Worm (Caenorhabditis elegans) whole organism, young adult: ENCODE measurements around the gene nas-15.

Experiments
- B0261.1 ChIP-seq: sonication (generic microtip); optimal IDR thresholded peaks from 2 replicates; lab custom pipeline; 2016; ENCODE audit warnings: mild to moderate bottlenecking, missing genetic modification characterization, moderate library complexity, missing compliant biosample characterization
- B0336.3 ChIP-seq: fragments of 200-800 bp; sonication (Bioruptor generic); IDR thresholded peaks from 2 replicates; pipeline ENCODE4 v1.3.6; 2022; ENCODE audit warnings: missing genetic modification characterization, missing compliant biosample characterization
- F10E7.11 ChIP-seq: sonication (generic microtip); optimal IDR thresholded peaks from 2 replicates; lab custom pipeline; 2017; ENCODE audit warnings: mild to moderate bottlenecking, missing genetic modification characterization, moderate library complexity, missing compliant biosample characterization
- F22D6.2 ChIP-seq: sonication (generic microtip); optimal IDR thresholded peaks from 2 replicates; lab custom pipeline; 2016; ENCODE audit warnings: mild to moderate bottlenecking, missing genetic modification characterization, missing compliant biosample characterization
- F49E8.2 ChIP-seq: sonication (generic microtip); optimal IDR thresholded peaks from 3 replicates; lab custom pipeline; 2017; ENCODE audit warnings: missing genetic modification characterization, mild to moderate bottlenecking, missing compliant biosample characterization, antibody characterized with exemption, moderate library complexity; ENCODE audit not compliant: insufficient read depth
- F57A8.1 ChIP-seq: fragments of 200-800 bp; sonication (Bioruptor generic); optimal IDR thresholded peaks from 2 replicates; lab custom pipeline; 2018; ENCODE audit warnings: mild to moderate bottlenecking, missing genetic modification characterization, moderate library complexity, missing compliant biosample characterization
- T07F8.4 ChIP-seq: sonication (generic microtip); optimal IDR thresholded peaks from 2 replicates; lab custom pipeline; 2016; ENCODE audit warnings: mild to moderate bottlenecking, missing genetic modification characterization, moderate library complexity, missing compliant biosample characterization
- ama-1 ChIP-seq, 3 experiments: fragments of 150-350 bp in 1 of 3; sonication (generic microtip) in 2 of 3; optimal IDR thresholded peaks; 2 replicates each; lab custom pipeline; 2014 to 2018; ENCODE audit warnings: missing biosample characterization in 2 of 3, missing genetic modification characterization in 2 of 3, missing genetic modification reagents in 2 of 3
- aptf-2 ChIP-seq: fragments of 200-800 bp; sonication (Bioruptor generic); conservative IDR thresholded peaks from 2 replicates; pipeline ENCODE4 v1.3.6; 2022; ENCODE audit warnings: missing genetic modification reagents, missing genetic modification characterization, missing compliant biosample characterization
- bed-1 ChIP-seq: fragments of 200-800 bp; sonication (Bioruptor generic); IDR thresholded peaks from 2 replicates; pipeline ENCODE4 v1.3.6; 2022; ENCODE audit warnings: missing genetic modification reagents, missing genetic modification characterization, missing compliant biosample characterization
- bed-2 ChIP-seq: fragments of 200-800 bp; sonication (Bioruptor generic); IDR thresholded peaks from 2 replicates; pipeline ENCODE4 v1.3.6; 2022; ENCODE audit warnings: missing genetic modification reagents, missing genetic modification characterization, missing compliant biosample characterization
- ceh-100 ChIP-seq: fragments of 200-800 bp; sonication (Bioruptor generic); IDR thresholded peaks from 2 replicates; pipeline ENCODE4 v1.3.6; 2022; ENCODE audit warnings: missing genetic modification reagents, missing genetic modification characterization, missing compliant biosample characterization
- ceh-58 ChIP-seq: fragments of 200-800 bp; sonication (Bioruptor generic); IDR thresholded peaks from 2 replicates; pipeline ENCODE4 v1.3.6; 2022; ENCODE audit warnings: missing genetic modification characterization, missing compliant biosample characterization
- die-1 ChIP-seq: sonication (generic microtip); optimal IDR thresholded peaks from 2 replicates; lab custom pipeline; 2016; ENCODE audit warnings: missing genotype, mild to moderate bottlenecking, missing genetic modification characterization, missing compliant biosample characterization
- dox-1 ChIP-seq: fragments of 200-800 bp; sonication (Bioruptor generic); IDR thresholded peaks from 2 replicates; pipeline ENCODE4 v1.3.6; 2022; ENCODE audit warnings: missing genetic modification reagents, missing genetic modification characterization, missing compliant biosample characterization
- egl-18 ChIP-seq: fragments of 200-800 bp; sonication (Bioruptor generic); IDR thresholded peaks from 2 replicates; pipeline ENCODE4 v1.3.6; 2022; ENCODE audit warnings: missing genetic modification reagents, missing genetic modification characterization, missing compliant biosample characterization
- egrh-3 ChIP-seq: fragments of 200-800 bp; sonication (Bioruptor generic); IDR thresholded peaks from 2 replicates; pipeline ENCODE4 v1.3.6; 2022; ENCODE audit warnings: missing genetic modification reagents, missing genetic modification characterization, missing compliant biosample characterization
- ekl-4 ChIP-seq: fragments of 200-800 bp; sonication (Bioruptor generic); IDR thresholded peaks from 2 replicates; pipeline ENCODE4 v1.3.6; 2022; ENCODE audit warnings: missing genetic modification reagents, missing genetic modification characterization, missing compliant biosample characterization
- gei-17 ChIP-seq: fragments of 200-800 bp; sonication (Bioruptor generic); optimal IDR thresholded peaks from 2 replicates; lab custom pipeline; 2018; ENCODE audit warnings: mild to moderate bottlenecking, missing genetic modification characterization, missing compliant biosample characterization
- hmg-1.2 ChIP-seq: fragments of 200-800 bp; sonication (Bioruptor generic); IDR thresholded peaks from 2 replicates; pipeline ENCODE4 v1.3.6; 2022; ENCODE audit warnings: missing genetic modification reagents, missing genetic modification characterization, missing compliant biosample characterization
- hrde-1 ChIP-seq: sonication (generic microtip); optimal IDR thresholded peaks from 2 replicates; lab custom pipeline; 2016; ENCODE audit warnings: missing genetic modification characterization, mild to moderate bottlenecking, missing compliant biosample characterization, moderate library complexity, missing genotype, missing genetic modification reagents, borderline replicate concordance
- hsf-1 ChIP-seq: fragments of 200-800 bp; sonication (Bioruptor generic); IDR thresholded peaks from 2 replicates; pipeline ENCODE4 v1.3.6; 2022; ENCODE audit warnings: missing genetic modification reagents, missing genetic modification characterization, missing compliant biosample characterization
- let-526 ChIP-seq: fragments of 200-800 bp; sonication (Bioruptor generic); IDR thresholded peaks from 2 replicates; pipeline ENCODE4 v1.3.6; 2022; ENCODE audit warnings: missing genetic modification reagents, missing genetic modification characterization, missing compliant biosample characterization
- let-607 ChIP-seq, 2 experiments: fragments of 200-800 bp in 1 of 2; sonication (Bioruptor generic) in 1 of 2; sonication (generic microtip) in 1 of 2; optimal IDR thresholded peaks; 2 replicates each; lab custom pipeline; 2016 to 2018; ENCODE audit warnings: mild to moderate bottlenecking in 2 of 2, missing compliant biosample characterization in 2 of 2, missing genetic modification characterization in 2 of 2, moderate library complexity in 2 of 2, missing genotype in 1 of 2
- lin-40 ChIP-seq: sonication (generic microtip); optimal IDR thresholded peaks from 2 replicates; lab custom pipeline; 2016; ENCODE audit warnings: missing genetic modification characterization, mild to moderate bottlenecking, missing compliant biosample characterization, missing genotype, missing genetic modification reagents
- madf-6 ChIP-seq: fragments of 200-800 bp; sonication (Bioruptor generic); IDR thresholded peaks from 2 replicates; pipeline ENCODE4 v1.3.6; 2022; ENCODE audit warnings: missing genetic modification reagents, missing genetic modification characterization, missing compliant biosample characterization
- mcd-1 ChIP-seq: fragments of 200-800 bp; sonication (Bioruptor generic); IDR thresholded peaks from 2 replicates; pipeline ENCODE4 v1.3.6; 2022; ENCODE audit warnings: missing genetic modification reagents, missing genetic modification characterization, missing compliant biosample characterization
- mes-4 ChIP-seq: sonication (generic microtip); optimal IDR thresholded peaks from 2 replicates; lab custom pipeline; 2016; ENCODE audit warnings: missing genotype, missing genetic modification characterization, missing compliant biosample characterization
- mxl-1 ChIP-seq: sonication (generic microtip); optimal IDR thresholded peaks from 2 replicates; lab custom pipeline; 2016; ENCODE audit warnings: missing genetic modification characterization, missing compliant biosample characterization
- nfya-1 ChIP-seq: sonication (generic microtip); optimal IDR thresholded peaks from 2 replicates; lab custom pipeline; 2017; ENCODE audit warnings: antibody characterized with exemption, missing compliant biosample characterization, missing genetic modification characterization, borderline replicate concordance; ENCODE audit not compliant: insufficient read depth
- nfya-2 ChIP-seq: fragments of 200-800 bp; sonication (Bioruptor generic); IDR thresholded peaks from 2 replicates; pipeline ENCODE4 v1.3.6; 2022; ENCODE audit warnings: missing genetic modification reagents, missing genetic modification characterization, missing compliant biosample characterization
- nfyb-1 ChIP-seq: fragments of 200-800 bp; sonication (Bioruptor generic); IDR thresholded peaks from 2 replicates; pipeline ENCODE4 v1.3.6; 2022; ENCODE audit warnings: missing genetic modification reagents, missing genetic modification characterization, missing compliant biosample characterization
- nhr-120 ChIP-seq: fragments of 200-800 bp; sonication (Bioruptor generic); IDR thresholded peaks from 2 replicates; pipeline ENCODE4 v1.3.6; 2022; ENCODE audit warnings: missing genetic modification characterization, missing compliant biosample characterization
- nhr-179 ChIP-seq: sonication (generic microtip); optimal IDR thresholded peaks from 2 replicates; lab custom pipeline; 2016; ENCODE audit warnings: mild to moderate bottlenecking, missing genetic modification characterization, missing compliant biosample characterization
- nhr-80 ChIP-seq: sonication (generic microtip); optimal IDR thresholded peaks from 2 replicates; lab custom pipeline; 2016; ENCODE audit warnings: missing genetic modification characterization, missing compliant biosample characterization
- rcor-1 ChIP-seq: fragments of 200-800 bp; sonication (Bioruptor generic); IDR thresholded peaks from 2 replicates; pipeline ENCODE4 v1.3.6; 2022; ENCODE audit warnings: missing genetic modification reagents, missing genetic modification characterization, missing compliant biosample characterization
- repo-1 ChIP-seq: sonication (generic microtip); optimal IDR thresholded peaks from 2 replicates; lab custom pipeline; 2017; ENCODE audit warnings: mild to moderate bottlenecking, missing genetic modification characterization, missing compliant biosample characterization
- rpc-1 ChIP-seq, 2 experiments: fragments of 150-350 bp in 1 of 2; sonication (generic microtip) in 1 of 2; optimal IDR thresholded peaks; 2 replicates each; lab custom pipeline; 2014 to 2018; ENCODE audit warnings: missing biosample characterization in 1 of 2, missing genetic modification characterization in 1 of 2, missing genetic modification reagents in 1 of 2, missing genotype in 1 of 2
- somi-1 ChIP-seq: fragments of 200-800 bp; sonication (Bioruptor generic); optimal IDR thresholded peaks from 2 replicates; lab custom pipeline; 2018; ENCODE audit warnings: mild to moderate bottlenecking, missing genetic modification characterization, missing compliant biosample characterization
- unc-130 ChIP-seq: sonication (generic microtip); optimal IDR thresholded peaks from 2 replicates; lab custom pipeline; 2016; ENCODE audit warnings: missing genetic modification reagents, missing genetic modification characterization, missing compliant biosample characterization
- ztf-18 ChIP-seq: sonication (generic microtip); optimal IDR thresholded peaks from 2 replicates; lab custom pipeline; 2016; ENCODE audit warnings: missing genotype, mild to moderate bottlenecking, missing genetic modification characterization, missing compliant biosample characterization
- ztf-22 ChIP-seq: fragments of 200-800 bp; sonication (Bioruptor generic); optimal IDR thresholded peaks from 2 replicates; lab custom pipeline; 2018; ENCODE audit warnings: mild to moderate bottlenecking, missing genetic modification characterization, moderate library complexity, missing compliant biosample characterization
- ztf-28 ChIP-seq: fragments of 200-800 bp; sonication (Bioruptor generic); IDR thresholded peaks from 2 replicates; pipeline ENCODE4 v1.3.6; 2022; ENCODE audit warnings: missing genetic modification reagents, missing genetic modification characterization, missing compliant biosample characterization

The nas-15 gene

ce11 chrX:806515-806914 lies 29.0 kb downstream of the nas-15 start (continued):
- TF ChIP-seq T07F8.4 (tag; lab: Kevin White, UChicago) (peak; percentile 90), F49E8.2 (tag; lab: Kevin White, UChicago) (no peak), hrde-1 (tag; lab: Kevin White, UChicago) (peak; percentile 22), ama-1 (optimal IDR thresholded peaks at IDR 0.05; lab: Kevin White, UChicago) (no peak), ama-1 (GFP tag; optimal IDR thresholded peaks at IDR 0.05; lab: Kevin White, UChicago) (peak in 1 of 2 experiments; percentile 46), let-526 (GFP tag; lab: Robert Waterston, UW) (peak; percentile 79), madf-6 (GFP tag; lab: Robert Waterston, UW) (peak; percentile 39; the same call in 1 of the 2 replicates), aptf-2 (GFP tag; lab: Robert Waterston, UW) (0 out of 2 replicates have a peak, but pooled peaks have one; percentile 23), nhr-120 (0 out of 2 replicates have a peak, but pooled peaks have one; percentile 36), egrh-3 (GFP tag; lab: Robert Waterston, UW) (peak; percentile 55), B0261.1 (tag; lab: Kevin White, UChicago) (peak; percentile 57), F57A8.1 (GFP tag; lab: Kevin White, UChicago) (peak; percentile 94), ztf-18 (peak; percentile 71), egl-18 (GFP tag; lab: Robert Waterston, UW) (peak; percentile 87), lin-40 (peak; percentile 100), gei-17 (GFP tag; lab: Kevin White, UChicago) (peak; percentile 96), mes-4 (no peak), F10E7.11 (tag; lab: Kevin White, UChicago) (peak; percentile 90), dox-1 (GFP tag; lab: Robert Waterston, UW) (peak; percentile 99), nhr-80 (peak; percentile 97), bed-1 (GFP tag; lab: Robert Waterston, UW) (0 out of 2 replicates have a peak, but pooled peaks have one; percentile 82), rcor-1 (GFP tag; lab: Robert Waterston, UW) (peak; percentile 96), ztf-28 (GFP tag; lab: Robert Waterston, UW) (0 out of 2 replicates have a peak, but pooled peaks have one; percentile 52), nfya-1 (no peak), die-1 (tag; lab: Kevin White, UChicago) (peak; percentile 59), nhr-179 (tag; lab: Kevin White, UChicago) (peak; percentile 84), unc-130 (GFP tag; lab: Kevin White, UChicago) (no peak), rpc-1 (optimal IDR thresholded peaks at IDR 0.05; lab: Kevin White, UChicago) (peak; percentile 4), rpc-1 (tag; optimal IDR thresholded peaks at IDR 0.05; lab: Kevin White, UChicago) (no peak), ekl-4 (GFP tag; lab: Robert Waterston, UW) (peak; percentile 90), ceh-100 (GFP tag; lab: Robert Waterston, UW) (peak; percentile 80)

DNA sequence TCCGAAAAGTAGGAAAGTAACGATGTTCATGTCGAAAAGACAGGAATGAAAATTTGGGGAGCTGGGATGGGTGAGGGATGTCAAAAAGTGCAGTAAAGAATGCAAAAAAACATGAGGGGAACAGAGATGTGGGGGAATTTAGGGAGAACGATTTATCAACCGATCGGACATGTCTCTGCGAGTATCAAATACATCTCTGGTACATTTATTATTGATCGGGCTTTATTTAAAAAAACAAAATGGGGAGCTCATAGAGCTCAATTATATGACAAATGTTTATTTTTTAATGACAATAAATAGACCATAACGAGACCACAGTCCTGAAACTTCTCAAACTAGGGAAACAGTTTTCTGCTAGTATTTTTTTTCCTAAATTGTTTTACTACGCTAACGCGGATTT lies 33.2 kb downstream of the nas-15 start, which contains the start of gene F25E2.2:
Gene F25E2.2 (minus strand): TSS at position 101 of the 400 bp plus-strand sequence.
- TF ChIP-seq let-607 (tag; optimal IDR thresholded peaks at IDR 0.05; lab: Kevin White, UChicago) (no peak), hmg-1.2 (GFP tag; lab: Robert Waterston, UW) (no peak), T07F8.4 (tag; lab: Kevin White, UChicago) (no peak), F22D6.2 (tag; lab: Kevin White, UChicago) (no peak), ceh-100 (GFP tag; lab: Robert Waterston, UW) (no peak), repo-1 (no peak), mxl-1 (tag; lab: Kevin White, UChicago) (no peak), B0336.3 (GFP tag; lab: Robert Waterston, UW) (no peak)

DNA sequence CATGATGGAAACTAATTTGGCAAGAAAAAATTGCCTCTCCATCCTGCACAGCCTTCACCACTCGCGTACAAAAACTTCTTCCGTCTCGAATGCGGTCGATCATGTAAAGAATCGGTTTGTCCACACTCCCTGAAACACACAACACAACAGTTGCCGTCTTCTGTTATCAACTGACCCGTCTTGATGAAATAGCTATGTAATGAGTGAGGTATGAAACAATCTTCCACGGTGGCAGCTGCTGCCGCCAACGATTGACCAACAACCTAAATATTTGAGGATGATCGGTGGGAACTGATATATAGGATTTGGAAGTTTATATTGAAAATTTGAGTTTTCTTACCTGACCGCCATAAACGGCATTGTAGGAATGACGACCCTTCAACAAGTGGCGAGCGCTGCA lies 34.7 kb downstream of the nas-15 start:
- TF ChIP-seq ztf-22 (GFP tag; lab: Kevin White, UChicago) (no peak), hsf-1 (GFP tag; lab: Robert Waterston, UW) (no peak), somi-1 (GFP tag; lab: Kevin White, UChicago) (no peak), B0261.1 (tag; lab: Kevin White, UChicago) (no peak), nfya-2 (GFP tag; lab: Robert Waterston, UW) (no peak), rcor-1 (GFP tag; lab: Robert Waterston, UW) (no peak), ceh-58 (no peak), bed-2 (GFP tag; lab: Robert Waterston, UW) (no peak), mcd-1 (GFP tag; lab: Robert Waterston, UW) (no peak), let-607 (tag; optimal IDR thresholded peaks at IDR 0.05; lab: Kevin White, UChicago) (peak in 1 of 2 experiments; percentile 17), nhr-80 (peak; percentile 36), nfyb-1 (GFP tag; lab: Robert Waterston, UW) (no peak)
